Worm (Caenorhabditis elegans) whole organism, young adult: ENCODE results near the gene set-5.

Source experiments
- B0019.2 ChIP-seq: fragments of 200-800 bp; sonication (Bioruptor generic); conservative IDR thresholded peaks from 2 replicates; pipeline ENCODE4 v1.3.6; 2022; ENCODE audit warnings: missing genetic modification reagents, missing genetic modification characterization, missing compliant biosample characterization
- K12H6.12 ChIP-seq: fragments of 200-800 bp; sonication (Bioruptor generic); optimal IDR thresholded peaks from 2 replicates; lab custom pipeline; 2018; ENCODE audit warnings: mild to moderate bottlenecking, missing genetic modification characterization, missing compliant biosample characterization
- T07F8.4 ChIP-seq: sonication (generic microtip); optimal IDR thresholded peaks from 2 replicates; lab custom pipeline; 2016; ENCODE audit warnings: mild to moderate bottlenecking, missing genetic modification characterization, moderate library complexity, missing compliant biosample characterization
- Y53G8AR.9 ChIP-seq: fragments of 200-800 bp; sonication (Bioruptor generic); conservative IDR thresholded peaks from 2 replicates; pipeline ENCODE4 v1.3.6; 2022; ENCODE audit warnings: missing genetic modification reagents, missing genetic modification characterization, missing compliant biosample characterization
- Y95B8A.8 ChIP-seq: fragments of 200-800 bp; sonication (Bioruptor generic); IDR thresholded peaks from 2 replicates; pipeline ENCODE4 v1.3.6; 2022; ENCODE audit warnings: missing genetic modification reagents, missing genetic modification characterization, missing compliant biosample characterization
- aptf-2 ChIP-seq: fragments of 200-800 bp; sonication (Bioruptor generic); conservative IDR thresholded peaks from 2 replicates; pipeline ENCODE4 v1.3.6; 2022; ENCODE audit warnings: missing genetic modification reagents, missing genetic modification characterization, missing compliant biosample characterization
- atf-7 ChIP-seq: sonication (generic microtip); optimal IDR thresholded peaks from 2 replicates; lab custom pipeline; 2017; ENCODE audit warnings: mild to moderate bottlenecking, missing genetic modification characterization, missing compliant biosample characterization
- attf-3 ChIP-seq: fragments of 200-800 bp; sonication (Bioruptor generic); conservative IDR thresholded peaks from 2 replicates; pipeline ENCODE4 v1.3.6; 2022; ENCODE audit warnings: missing genetic modification reagents, missing genetic modification characterization, missing compliant biosample characterization
- bed-1 ChIP-seq: fragments of 200-800 bp; sonication (Bioruptor generic); IDR thresholded peaks from 2 replicates; pipeline ENCODE4 v1.3.6; 2022; ENCODE audit warnings: missing genetic modification reagents, missing genetic modification characterization, missing compliant biosample characterization
- ccch-3 ChIP-seq: fragments of 200-800 bp; sonication (Bioruptor generic); optimal IDR thresholded peaks from 2 replicates; lab custom pipeline; 2018; ENCODE audit warnings: mild to moderate bottlenecking, missing genetic modification characterization, missing compliant biosample characterization
- ceh-100 ChIP-seq: fragments of 200-800 bp; sonication (Bioruptor generic); IDR thresholded peaks from 2 replicates; pipeline ENCODE4 v1.3.6; 2022; ENCODE audit warnings: missing genetic modification reagents, missing genetic modification characterization, missing compliant biosample characterization
- dpl-1 ChIP-seq: fragments of 150-350 bp; optimal IDR thresholded peaks from 2 replicates; lab custom pipeline; 2014; ENCODE audit warnings: missing biosample characterization, missing genetic modification reagents, missing genetic modification characterization
- efl-1 ChIP-seq: fragments of 150-350 bp; optimal IDR thresholded peaks from 2 replicates; lab custom pipeline; 2014; ENCODE audit warnings: missing biosample characterization, missing genetic modification reagents, missing genetic modification characterization
- egl-44 ChIP-seq: fragments of 200-800 bp; sonication (Bioruptor generic); IDR thresholded peaks from 2 replicates; pipeline ENCODE4 v1.3.6; 2022; ENCODE audit warnings: missing genetic modification reagents, missing genetic modification characterization, missing compliant biosample characterization
- egrh-3 ChIP-seq: fragments of 200-800 bp; sonication (Bioruptor generic); IDR thresholded peaks from 2 replicates; pipeline ENCODE4 v1.3.6; 2022; ENCODE audit warnings: missing genetic modification reagents, missing genetic modification characterization, missing compliant biosample characterization
- fkh-3 ChIP-seq: sonication (generic microtip); optimal IDR thresholded peaks from 2 replicates; lab custom pipeline; 2016; ENCODE audit warnings: mild to moderate bottlenecking, missing genetic modification characterization, missing compliant biosample characterization
- gei-17 ChIP-seq: fragments of 200-800 bp; sonication (Bioruptor generic); optimal IDR thresholded peaks from 2 replicates; lab custom pipeline; 2018; ENCODE audit warnings: mild to moderate bottlenecking, missing genetic modification characterization, missing compliant biosample characterization
- lag-1 ChIP-seq: fragments of 200-800 bp; sonication (Bioruptor generic); IDR thresholded peaks from 2 replicates; pipeline ENCODE4 v1.3.6; 2022; ENCODE audit warnings: missing genetic modification reagents, missing genetic modification characterization, missing compliant biosample characterization
- let-526 ChIP-seq: fragments of 200-800 bp; sonication (Bioruptor generic); IDR thresholded peaks from 2 replicates; pipeline ENCODE4 v1.3.6; 2022; ENCODE audit warnings: missing genetic modification reagents, missing genetic modification characterization, missing compliant biosample characterization
- let-607 ChIP-seq, 2 experiments: fragments of 200-800 bp in 1 of 2; sonication (Bioruptor generic) in 1 of 2; sonication (generic microtip) in 1 of 2; optimal IDR thresholded peaks; 2 replicates each; lab custom pipeline; 2016 to 2018; ENCODE audit warnings: mild to moderate bottlenecking in 2 of 2, missing compliant biosample characterization in 2 of 2, missing genetic modification characterization in 2 of 2, moderate library complexity in 2 of 2, missing genotype in 1 of 2
- lin-35 ChIP-seq, 3 experiments: fragments of 150-350 bp in 2 of 3; sonication (generic microtip) in 1 of 3; optimal IDR thresholded peaks; 2 replicates each; lab custom pipeline; 2014 to 2018; ENCODE audit warnings: missing biosample characterization in 3 of 3, missing genetic modification characterization in 3 of 3, missing genetic modification reagents in 3 of 3
- lin-54 ChIP-seq: fragments of 200-800 bp; sonication (Bioruptor generic); optimal IDR thresholded peaks from 2 replicates; lab custom pipeline; 2018; ENCODE audit warnings: mild to moderate bottlenecking, missing genetic modification characterization, missing compliant biosample characterization
- madf-3 ChIP-seq: fragments of 200-800 bp; sonication (Bioruptor generic); IDR thresholded peaks from 2 replicates; pipeline ENCODE4 v1.3.6; 2022; ENCODE audit warnings: missing genetic modification reagents, missing genetic modification characterization, missing compliant biosample characterization
- nfya-1 ChIP-seq: sonication (generic microtip); optimal IDR thresholded peaks from 2 replicates; lab custom pipeline; 2017; ENCODE audit warnings: antibody characterized with exemption, missing compliant biosample characterization, missing genetic modification characterization, borderline replicate concordance; ENCODE audit not compliant: insufficient read depth
- nfya-2 ChIP-seq: fragments of 200-800 bp; sonication (Bioruptor generic); IDR thresholded peaks from 2 replicates; pipeline ENCODE4 v1.3.6; 2022; ENCODE audit warnings: missing genetic modification reagents, missing genetic modification characterization, missing compliant biosample characterization
- nfyb-1 ChIP-seq: fragments of 200-800 bp; sonication (Bioruptor generic); IDR thresholded peaks from 2 replicates; pipeline ENCODE4 v1.3.6; 2022; ENCODE audit warnings: missing genetic modification reagents, missing genetic modification characterization, missing compliant biosample characterization
- nhr-80 ChIP-seq: sonication (generic microtip); optimal IDR thresholded peaks from 2 replicates; lab custom pipeline; 2016; ENCODE audit warnings: missing genetic modification characterization, missing compliant biosample characterization
- nhr-90 ChIP-seq: sonication (generic microtip); optimal IDR thresholded peaks from 2 replicates; lab custom pipeline; 2016; ENCODE audit warnings: missing genotype, mild to moderate bottlenecking, missing genetic modification characterization, missing compliant biosample characterization
- pbrm-1 ChIP-seq: fragments of 200-800 bp; sonication (Bioruptor generic); IDR thresholded peaks from 2 replicates; pipeline ENCODE4 v1.3.6; 2022; ENCODE audit warnings: missing genetic modification reagents, missing genetic modification characterization, missing compliant biosample characterization
- pha-4 ChIP-seq: fragments of 150-350 bp; sonication (generic microtip); optimal IDR thresholded peaks from 2 replicates; lab custom pipeline; 2014; ENCODE audit warnings: missing biosample characterization, missing genetic modification reagents, missing genetic modification characterization
- rcor-1 ChIP-seq: fragments of 200-800 bp; sonication (Bioruptor generic); IDR thresholded peaks from 2 replicates; pipeline ENCODE4 v1.3.6; 2022; ENCODE audit warnings: missing genetic modification reagents, missing genetic modification characterization, missing compliant biosample characterization
- snpc-1.1 ChIP-seq: sonication (generic microtip); optimal IDR thresholded peaks from 2 replicates; lab custom pipeline; 2017; ENCODE audit warnings: missing genetic modification characterization, mild to moderate bottlenecking, missing compliant biosample characterization, antibody characterized with exemption, moderate library complexity, missing genotype, missing genetic modification reagents; ENCODE audit not compliant: insufficient read depth
- snpc-1.3 ChIP-seq: sonication (generic microtip); optimal IDR thresholded peaks from 2 replicates; lab custom pipeline; 2017; ENCODE audit warnings: missing genetic modification characterization, mild to moderate bottlenecking, missing compliant biosample characterization, antibody characterized with exemption, moderate library complexity, missing genotype, missing genetic modification reagents; ENCODE audit not compliant: insufficient read depth
- snpc-3.4 ChIP-seq: sonication (generic microtip); optimal IDR thresholded peaks from 2 replicates; lab custom pipeline; 2017; ENCODE audit warnings: missing genetic modification characterization, mild to moderate bottlenecking, missing compliant biosample characterization, antibody characterized with exemption, moderate library complexity, missing genotype, missing genetic modification reagents
- snpc-4 ChIP-seq, 5 experiments: fragments of 150-350 bp in 1 of 5; sonication (generic microtip) in 4 of 5; optimal IDR thresholded peaks; 2 replicates each; lab custom pipeline; 2014 to 2018; ENCODE audit warnings: missing genetic modification characterization in 5 of 5, missing biosample characterization in 3 of 5, antibody characterized with exemption in 2 of 5, mild to moderate bottlenecking in 2 of 5, missing compliant biosample characterization in 2 of 5, missing genotype in 2 of 5, moderate library complexity in 2 of 5, missing genetic modification reagents in 1 of 5
- somi-1 ChIP-seq: fragments of 200-800 bp; sonication (Bioruptor generic); optimal IDR thresholded peaks from 2 replicates; lab custom pipeline; 2018; ENCODE audit warnings: mild to moderate bottlenecking, missing genetic modification characterization, missing compliant biosample characterization
- zim-3 ChIP-seq: sonication (generic microtip); optimal IDR thresholded peaks from 2 replicates; lab custom pipeline; 2017; ENCODE audit warnings: mild to moderate bottlenecking, missing genetic modification characterization, moderate library complexity, missing compliant biosample characterization
- ztf-18 ChIP-seq: sonication (generic microtip); optimal IDR thresholded peaks from 2 replicates; lab custom pipeline; 2016; ENCODE audit warnings: missing genotype, mild to moderate bottlenecking, missing genetic modification characterization, missing compliant biosample characterization
- ztf-26 ChIP-seq: sonication (generic microtip); optimal IDR thresholded peaks from 2 replicates; lab custom pipeline; 2017; ENCODE audit warnings: missing genetic modification characterization, missing compliant biosample characterization
- ztf-28 ChIP-seq: fragments of 200-800 bp; sonication (Bioruptor generic); IDR thresholded peaks from 2 replicates; pipeline ENCODE4 v1.3.6; 2022; ENCODE audit warnings: missing genetic modification reagents, missing genetic modification characterization, missing compliant biosample characterization
- ztf-3 ChIP-seq: fragments of 200-800 bp; sonication (Bioruptor generic); optimal IDR thresholded peaks from 2 replicates; lab custom pipeline; 2018; ENCODE audit warnings: mild to moderate bottlenecking, missing genetic modification characterization, missing compliant biosample characterization
- ztf-6 ChIP-seq: fragments of 200-800 bp; sonication (Bioruptor generic); IDR thresholded peaks from 2 replicates; pipeline ENCODE4 v1.3.6; 2022; ENCODE audit warnings: missing genetic modification reagents, missing genetic modification characterization, missing compliant biosample characterization

The set-5 gene

ce11 chrV:14726596-14726995 is 27.8 kb downstream of the set-5 start, which contains the start of gene Y50E8A.1:
Y50E8A.1 (plus strand) TSS chrV:14726896.
- no peak for TF ChIP-seq aptf-2 (GFP tag; lab: Robert Waterston, UW)

ce11 chrV:14728754-14729153 is 30.0 kb downstream of the set-5 start, which contains the start of gene Y50E8A.2:
Y50E8A.2 (minus strand) TSS chrV:14728854.
- TF ChIP-seq ztf-3 (no peak), nfyb-1 (GFP tag; lab: Robert Waterston, UW) (no peak), zim-3 (no peak), ztf-28 (GFP tag; lab: Robert Waterston, UW) (no peak), madf-3 (GFP tag; lab: Robert Waterston, UW) (no peak), K12H6.12 (tag; lab: Kevin White, UChicago) (no peak), nfya-1 (tag; lab: Kevin White, UChicago) (no peak), lag-1 (GFP tag; lab: Robert Waterston, UW) (no peak), Y95B8A.8 (GFP tag; lab: Robert Waterston, UW) (no peak), snpc-1.3 (no peak), snpc-4 (GFP tag; optimal IDR thresholded peaks at IDR 0.05; lab: Kevin White, UChicago) (no peak), snpc-4 (tag; optimal IDR thresholded peaks at IDR 0.05; lab: Kevin White, UChicago) (no peak), T07F8.4 (tag; lab: Kevin White, UChicago) (no peak), ceh-100 (no peak)
- TF ChIP-seq, all 124 proteins: peak for 0

DNA sequence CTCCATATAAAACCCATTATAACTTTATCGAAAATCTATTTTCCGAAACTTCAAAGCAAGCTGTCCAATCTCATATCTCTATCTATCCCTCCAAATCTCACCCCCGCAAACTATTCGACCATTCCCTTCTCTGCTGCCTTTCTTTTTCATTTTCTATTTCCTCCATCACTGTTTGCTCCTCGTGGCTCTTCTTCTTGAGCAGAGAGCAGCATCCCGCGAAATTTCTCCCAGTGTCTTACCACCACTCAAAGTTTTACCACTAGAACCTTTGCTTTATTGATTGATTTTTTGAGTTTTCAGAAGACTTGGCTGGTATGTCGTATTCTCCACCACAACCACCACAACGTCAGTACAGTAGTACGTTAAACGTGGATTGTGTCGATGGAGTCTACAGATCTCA is 30.6 kb downstream of the set-5 start, which contains the start of gene oig-3:
Gene oig-3, plus strand, starts transcription at position 301 of the 400 bp plus-strand sequence.
- TF ChIP-seq fkh-3 = no peak
- no peak for TF ChIP-seq zim-3
- TF ChIP-seq bed-1 (GFP tag; lab: Robert Waterston, UW) = no peak
- TF ChIP-seq rcor-1 (GFP tag; lab: Robert Waterston, UW) = no peak
- no peak for TF ChIP-seq snpc-1.1 (tag; lab: Kevin White, UChicago)
- TF ChIP-seq, all 124 proteins: peak for 0

DNA sequence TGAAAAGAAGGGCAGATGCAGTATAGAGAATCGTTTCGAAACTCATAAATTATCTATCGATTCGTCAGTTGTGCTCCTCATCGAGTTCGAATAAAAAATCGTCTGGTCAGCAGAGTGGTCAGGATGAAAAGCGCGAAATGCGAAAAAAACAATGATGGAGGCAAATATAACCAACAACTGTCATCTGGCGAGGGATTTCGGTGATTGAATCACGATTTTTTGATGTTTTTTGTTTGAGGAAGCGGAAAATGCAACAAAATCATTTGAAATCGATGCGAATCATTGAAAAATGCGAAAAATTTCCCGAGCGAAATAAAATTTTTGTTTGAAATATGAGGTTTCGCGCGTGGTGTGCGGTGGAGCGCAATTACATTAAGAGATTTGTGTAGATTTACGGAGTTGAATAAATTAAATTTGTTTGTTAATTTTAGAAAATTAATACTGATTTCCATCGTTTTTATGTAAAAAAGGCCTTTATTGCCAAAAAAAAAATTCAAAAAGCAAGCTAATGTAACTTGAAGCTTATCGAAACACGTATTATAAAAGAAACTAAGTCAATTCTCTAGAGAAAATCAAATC is 35.5 kb downstream of the set-5 start, which contains the start of gene unc-61:
Gene unc-61, minus strand, starts transcription at position 51 of the 579 bp plus-strand sequence.
- TF ChIP-seq nhr-90 = no peak
- peak; percentile 41 for TF ChIP-seq dpl-1
- TF ChIP-seq let-607 (tag; optimal IDR thresholded peaks at IDR 0.05; lab: Kevin White, UChicago) = no peak
- no peak for TF ChIP-seq gei-17 (GFP tag; lab: Kevin White, UChicago)
- TF ChIP-seq ztf-6 = no peak
- peak; percentile 78 for TF ChIP-seq efl-1 (GFP tag; lab: Kevin White, UChicago)
- no peak for TF ChIP-seq Y53G8AR.9 (GFP tag; lab: Robert Waterston, UW)
- TF ChIP-seq K12H6.12 (tag; lab: Kevin White, UChicago) = no peak
- TF ChIP-seq egl-44 = no peak
- TF ChIP-seq let-526 = no peak
- TF ChIP-seq nfya-2 = no peak
- TF ChIP-seq ccch-3 (GFP tag; lab: Kevin White, UChicago) = no peak
- TF ChIP-seq ztf-18 (tag; lab: Kevin White, UChicago) = no peak
- no peak for TF ChIP-seq nhr-80
- TF ChIP-seq pbrm-1 = no peak
- TF ChIP-seq snpc-3.4 (tag; lab: Kevin White, UChicago) = peak; percentile 5
- TF ChIP-seq ceh-100 = no peak
- TF ChIP-seq somi-1 = no peak
- no peak for TF ChIP-seq B0019.2 (GFP tag; lab: Robert Waterston, UW)
- TF ChIP-seq atf-7 (tag; lab: Kevin White, UChicago) = no peak
- no peak for TF ChIP-seq egrh-3
- no peak for TF ChIP-seq pha-4 (tag; lab: Kevin White, UChicago)
- peak in 1 of 3 experiments; percentile 72 for TF ChIP-seq lin-35 (GFP tag; optimal IDR thresholded peaks at IDR 0.05; lab: Kevin White, UChicago)
- no peak for TF ChIP-seq ztf-3
- TF ChIP-seq attf-3 (GFP tag; lab: Robert Waterston, UW) = no peak
- TF ChIP-seq lin-54 (GFP tag; lab: Kevin White, UChicago) = peak; percentile 35
- no peak for TF ChIP-seq ztf-26 (tag; lab: Kevin White, UChicago)
